Worm (Caenorhabditis elegans) whole organism, L4 larva: ENCODE data around the gene fbxa-206.

Source experiments
- Y5F2A.4 ChIP-seq: fragments of 200-800 bp; sonication (Bioruptor generic); optimal IDR thresholded peaks from 2 replicates; lab custom pipeline; 2018; ENCODE audit warnings: mild to moderate bottlenecking, missing genetic modification characterization, missing compliant biosample characterization
- hif-1 ChIP-seq, 2 experiments: sonication (generic microtip); optimal IDR thresholded peaks; 2 replicates each; lab custom pipeline; 2016 to 2017; ENCODE audit warnings: missing compliant biosample characterization in 2 of 2, missing genetic modification characterization in 2 of 2, missing genetic modification reagents in 2 of 2, missing genotype in 2 of 2, mild to moderate bottlenecking in 1 of 2
- nhr-6 ChIP-seq: fragments of 150-350 bp; optimal IDR thresholded peaks from 2 replicates; lab custom pipeline; 2014; ENCODE audit warnings: missing biosample characterization, missing genetic modification characterization

DNA sequence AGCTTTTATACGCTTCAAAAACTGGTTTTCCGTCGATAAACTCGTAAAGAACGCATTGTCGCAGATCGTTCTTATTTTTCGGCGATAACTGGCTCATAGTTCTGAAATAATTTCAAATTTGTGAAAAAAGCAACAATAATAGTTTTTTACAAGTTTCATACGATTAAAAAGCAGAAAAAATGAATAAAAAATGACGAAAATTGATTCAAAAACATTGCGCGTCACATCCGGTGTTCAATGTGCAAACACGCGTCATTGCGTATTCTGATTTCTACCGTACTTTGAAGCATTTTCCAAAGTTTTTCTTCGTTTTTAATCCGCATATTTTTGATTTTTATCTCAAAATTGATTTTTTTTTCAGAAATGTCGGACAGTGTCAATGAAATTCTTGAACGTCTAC, at the start of gene fbxa-206, which contains the start of gene Y102A5C.2:
- no peak for TF ChIP-seq Y5F2A.4
- no peak for TF ChIP-seq hif-1 (tag; optimal IDR thresholded peaks at IDR 0.05; lab: Kevin White, UChicago)
- no peak for TF ChIP-seq nhr-6 (tag; lab: Kevin White, UChicago)
